Fruit fly (Drosophila melanogaster): ENCODE measurements around the gene CG12003.
A peak's percentile ranks its signal among the peaks of the same experiment; 100 is the strongest.

Gene CG12003

dm6 chr3L:1517274-1518047 lies 47.7 kb upstream of the CG12003 start (continued):
- TF ChIP-seq lilli (GFP tag; optimal IDR thresholded peaks at IDR 0.05) = peak; percentile 80
- peak; percentile 52 for TF ChIP-seq pho (GFP tag; optimal IDR thresholded peaks at IDR 0.05)
- TF ChIP-seq NFAT (GFP tag; IDR thresholded peaks at IDR 0.05) = peak; percentile 23; the same call in 1 of the 2 replicates
- no peak for TF ChIP-seq Dbx (GFP tag; IDR thresholded peaks at IDR 0.05)
- no peak for TF ChIP-seq Ssrp (tag; optimal IDR thresholded peaks at IDR 0.05)
- 0 out of 3 replicates have a peak, but pooled peaks have one; percentile 38 for TF ChIP-seq gce (GFP tag; IDR thresholded peaks at IDR 0.05)
- TF ChIP-seq h (optimal IDR thresholded peaks at IDR 0.05) = no peak
- TF ChIP-seq gsb (GFP tag; IDR thresholded peaks at IDR 0.05) = no peak
- peak; percentile 55; the same call in 1 of the 2 replicates for TF ChIP-seq klu (GFP tag; IDR thresholded peaks at IDR 0.05)
- peak; percentile 35; the same call in 1 of the 2 replicates for TF ChIP-seq Rx (GFP tag; IDR thresholded peaks at IDR 0.05)
- no peak for TF ChIP-seq Dek (tag; optimal IDR thresholded peaks at IDR 0.05)
- TF ChIP-seq CG30403 (GFP tag; optimal IDR thresholded peaks at IDR 0.05) = peak; percentile 59
- TF ChIP-seq chif (GFP tag; optimal IDR thresholded peaks at IDR 0.05) = peak; percentile 50 to 70
- TF ChIP-seq btn (GFP tag; optimal IDR thresholded peaks at IDR 0.05) = peak; percentile 72
- TF ChIP-seq CG13894 (tag; optimal IDR thresholded peaks at IDR 0.05) = no peak
- TF ChIP-seq CG12219 (GFP tag; optimal IDR thresholded peaks at IDR 0.05) = no peak
- no peak for TF ChIP-seq ase (GFP tag; IDR thresholded peaks at IDR 0.05)
- peak; percentile 53; the same call in 1 of the 2 replicates for TF ChIP-seq wdn (GFP tag; IDR thresholded peaks at IDR 0.05)
- TF ChIP-seq Opbp (GFP tag; IDR thresholded peaks at IDR 0.05; ENCODE audit: partially characterized antibody) = peak; percentile 87
- peak; percentile 60 for TF ChIP-seq CG11695 (GFP tag; IDR thresholded peaks at IDR 0.05)
- peak; percentile 67 for TF ChIP-seq Max (GFP tag; optimal IDR thresholded peaks at IDR 0.05)
- no peak for TF ChIP-seq cad (GFP tag; optimal IDR thresholded peaks at IDR 0.05)
- peak; percentile 26 for TF ChIP-seq CG12104 (GFP tag; optimal IDR thresholded peaks at IDR 0.05)
- peak; percentile 64 for TF ChIP-seq CG1647 (GFP tag; optimal IDR thresholded peaks at IDR 0.05)
- TF ChIP-seq pum (GFP tag; optimal IDR thresholded peaks at IDR 0.05) = peak; percentile 68
- no peak for TF ChIP-seq CG31365 (tag; optimal IDR thresholded peaks at IDR 0.05)
- no peak for TF ChIP-seq CG31441 (GFP tag; IDR thresholded peaks at IDR 0.05)
- no peak for TF ChIP-seq CG43689 (GFP tag; IDR thresholded peaks at IDR 0.05)
- no peak for TF ChIP-seq odd (GFP tag; optimal IDR thresholded peaks at IDR 0.05)
- peak; percentile 46 for TF ChIP-seq CG9797 (GFP tag; optimal IDR thresholded peaks at IDR 0.05)
- no peak for TF ChIP-seq C15 (GFP tag; IDR thresholded peaks at IDR 0.05)
- TF ChIP-seq CG13624 (GFP tag; optimal IDR thresholded peaks at IDR 0.05) = peak; percentile 69
- peak; percentile 81 for TF ChIP-seq knrl (GFP tag; IDR thresholded peaks at IDR 0.05; ENCODE audit: partially characterized antibody)
- TF ChIP-seq CG3838 (GFP tag; optimal IDR thresholded peaks at IDR 0.05) = no peak
- no peak for TF ChIP-seq lov (optimal IDR thresholded peaks at IDR 0.05)
- no peak for TF ChIP-seq lov (GFP tag; IDR thresholded peaks at IDR 0.05)
- TF ChIP-seq dysf (GFP tag; IDR thresholded peaks at IDR 0.05) = peak; percentile 55; the same call in 1 of the 3 replicates
- TF ChIP-seq stc (GFP tag; IDR thresholded peaks at IDR 0.05) = peak; percentile 45
- TF ChIP-seq CG2202 (tag; optimal IDR thresholded peaks at IDR 0.05) = no peak
- TF ChIP-seq CG15696 (tag; optimal IDR thresholded peaks at IDR 0.05) = no peak
- peak; percentile 37 for TF ChIP-seq dm (GFP tag; optimal IDR thresholded peaks at IDR 0.05)
- TF ChIP-seq ato (GFP tag; IDR thresholded peaks at IDR 0.05; ENCODE audit: partially characterized antibody) = peak; percentile 36; the same call in 1 of the 2 replicates
- TF ChIP-seq prd (optimal IDR thresholded peaks at IDR 0.05) = no peak
- peak; percentile 64; the same call in 2 of the 3 replicates for TF ChIP-seq prd (GFP tag; IDR thresholded peaks at IDR 0.05)
- no peak for TF ChIP-seq CG5180 (GFP tag; optimal IDR thresholded peaks at IDR 0.05)
- no peak for TF ChIP-seq Stat92E (GFP tag; optimal IDR thresholded peaks at IDR 0.05)
- TF ChIP-seq chinmo (GFP tag; IDR thresholded peaks at IDR 0.05; ENCODE audit: partially characterized antibody) = peak; percentile 77; the same call in 3 of the 4 replicates
- TF ChIP-seq trh (GFP tag; optimal IDR thresholded peaks at IDR 0.05) = no peak
- TF ChIP-seq pros (GFP tag; optimal IDR thresholded peaks at IDR 0.05) = no peak
- 0 out of 2 replicates have a peak, but pooled peaks have one; percentile 31 for TF ChIP-seq ssp (GFP tag; IDR thresholded peaks at IDR 0.05)

Data from whole organism, embryonic.